Fruit fly (Drosophila melanogaster): ENCODE measurements around the gene mat.

dm6 chr3L:875416-876011 is 27.2 kb upstream of the mat start:
- no peak for TF ChIP-seq Dfd (GFP tag; optimal IDR thresholded peaks at IDR 0.05)
- TF ChIP-seq pan (optimal IDR thresholded peaks at IDR 0.05), result no peak
- TF ChIP-seq lola (GFP tag; optimal IDR thresholded peaks at IDR 0.05), result no peak
- no peak for TF ChIP-seq jim (GFP tag; optimal IDR thresholded peaks at IDR 0.05)

Measured in whole organism, wandering third instar larva.